Fruit fly (Drosophila melanogaster): Measurements from ENCODE around the gene CG17230.

CG17230 gene

DNA sequence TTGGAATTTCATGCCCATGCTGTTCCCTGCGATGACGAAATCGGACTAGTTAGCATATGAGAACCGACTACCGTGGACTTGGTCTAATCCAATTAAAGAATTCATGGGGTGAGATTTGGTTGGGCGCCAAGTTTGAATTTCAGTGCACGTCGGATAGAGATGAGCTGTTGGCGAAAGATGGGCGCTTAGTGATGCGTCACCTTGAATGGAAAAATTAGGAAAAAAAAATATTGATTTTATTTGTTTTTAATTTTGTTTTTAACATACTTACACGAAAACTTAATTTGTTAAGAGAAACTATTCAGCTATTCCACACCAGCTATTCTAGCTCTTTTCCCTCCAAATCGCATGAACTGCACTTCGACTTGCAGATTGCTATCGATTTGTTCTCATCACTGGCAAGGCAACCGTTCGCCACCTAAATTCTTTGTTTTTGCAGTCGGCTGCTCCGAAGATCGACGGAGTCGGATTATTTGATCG, 15.9 kb upstream of the CG17230 start, which contains the start of the genes ninaG and Sptz:
TSS of gene ninaG (minus strand) at position 51 of the 480 bp plus-strand sequence.
TSS of gene Sptz (plus strand) at position 450 of the 480 bp plus-strand sequence.
- TF ChIP-seq CG11902 (GFP tag; optimal IDR thresholded peaks at IDR 0.05) = peak; percentile 93
- peak; percentile 94 for TF ChIP-seq Gug (GFP tag; IDR thresholded peaks at IDR 0.05)
- TF ChIP-seq achi (GFP tag; optimal IDR thresholded peaks at IDR 0.05) = peak; percentile 90
- TF ChIP-seq CG6163 (GFP tag; IDR thresholded peaks at IDR 0.05) = peak; percentile 93
- TF ChIP-seq OdsH (GFP tag; optimal IDR thresholded peaks at IDR 0.05) = peak; percentile 94
- TF ChIP-seq CG6808 (GFP tag; optimal IDR thresholded peaks at IDR 0.05) = no peak
- peak; percentile 97 for TF ChIP-seq lz (GFP tag; optimal IDR thresholded peaks at IDR 0.05)
- peak; percentile 94 for TF ChIP-seq CG10631 (GFP tag; optimal IDR thresholded peaks at IDR 0.05)
- no peak for TF ChIP-seq CG9139 (GFP tag; optimal IDR thresholded peaks at IDR 0.05)
- TF ChIP-seq CG7368 (GFP tag; optimal IDR thresholded peaks at IDR 0.05) = no peak
- TF ChIP-seq eg (GFP tag; IDR thresholded peaks at IDR 0.05) = peak; percentile 92
- peak; percentile 86 for TF ChIP-seq CG34406 (GFP tag; optimal IDR thresholded peaks at IDR 0.05)
- TF ChIP-seq Sox14 (GFP tag; optimal IDR thresholded peaks at IDR 0.05) = peak; percentile 98
- TF ChIP-seq fd85E (GFP tag; optimal IDR thresholded peaks at IDR 0.05) = no peak
- no peak for TF ChIP-seq dsx (GFP tag; optimal IDR thresholded peaks at IDR 0.05; ENCODE audit: poor library complexity, severe bottlenecking)
- TF ChIP-seq CG31627 (GFP tag; optimal IDR thresholded peaks at IDR 0.05) = peak; percentile 98
- peak; percentile 97 for TF ChIP-seq cyc (GFP tag; optimal IDR thresholded peaks at IDR 0.05)
- no peak for TF ChIP-seq Hr4 (GFP tag; optimal IDR thresholded peaks at IDR 0.05)
- peak; percentile 81 for TF ChIP-seq CG11762 (GFP tag; optimal IDR thresholded peaks at IDR 0.05; ENCODE audit: insufficient read depth)
- TF ChIP-seq topi (GFP tag; optimal IDR thresholded peaks at IDR 0.05) = peak; percentile 93
- peak; percentile 50 for TF ChIP-seq Hr38 (GFP tag; optimal IDR thresholded peaks at IDR 0.05)
- TF ChIP-seq CG16779 (tag; optimal IDR thresholded peaks at IDR 0.05) = peak; percentile 65
- peak; percentile 89 for TF ChIP-seq dac (GFP tag; optimal IDR thresholded peaks at IDR 0.05)
- peak; percentile 85 for TF ChIP-seq CG8632 (GFP tag; optimal IDR thresholded peaks at IDR 0.05)
- TF ChIP-seq CG15336 (GFP tag; IDR thresholded peaks at IDR 0.05) = peak; percentile 84
- peak; percentile 88 for TF ChIP-seq Sox102F (GFP tag; optimal IDR thresholded peaks at IDR 0.05)
- peak; percentile 98 for TF ChIP-seq Eip78C (GFP tag)
- TF ChIP-seq svp (GFP tag) = peak; percentile 98
- peak in 1 of 2 experiments; percentile 78 for TF ChIP-seq salr (GFP tag; optimal IDR thresholded peaks at IDR 0.05)
- peak; percentile 88 for TF ChIP-seq Ets96B (tag; optimal IDR thresholded peaks at IDR 0.05)
- TF ChIP-seq net (GFP tag; optimal IDR thresholded peaks at IDR 0.05) = peak; percentile 88
- TF ChIP-seq esn (GFP tag; optimal IDR thresholded peaks at IDR 0.05) = peak; percentile 95
- peak; percentile 76 for TF ChIP-seq Blimp-1 (GFP tag; optimal IDR thresholded peaks at IDR 0.05)
- peak; percentile 97 for TF ChIP-seq Hr39 (GFP tag; optimal IDR thresholded peaks at IDR 0.05)
- TF ChIP-seq Met (GFP tag; optimal IDR thresholded peaks at IDR 0.05) = no peak
- peak; percentile 93 for TF ChIP-seq CG32006 (GFP tag; optimal IDR thresholded peaks at IDR 0.05)
- TF ChIP-seq pdm3 (GFP tag; optimal IDR thresholded peaks at IDR 0.05) = peak; percentile 94
- TF ChIP-seq Sox15 (GFP tag; optimal IDR thresholded peaks at IDR 0.05) = peak; percentile 94
- peak; percentile 77 for TF ChIP-seq fd59A (GFP tag; optimal IDR thresholded peaks at IDR 0.05)
- TF ChIP-seq CG8319 (GFP tag; optimal IDR thresholded peaks at IDR 0.05) = peak; percentile 89
- peak; percentile 88 for TF ChIP-seq CG8119 (GFP tag; IDR thresholded peaks at IDR 0.05)
- TF ChIP-seq CG1621 (tag; optimal IDR thresholded peaks at IDR 0.05) = peak; percentile 85
- peak; percentile 69 for TF ChIP-seq CG6854 (GFP tag; optimal IDR thresholded peaks at IDR 0.05)
- peak; percentile 93 for TF ChIP-seq Smox (GFP tag; optimal IDR thresholded peaks at IDR 0.05)
- TF ChIP-seq Lpt (GFP tag; optimal IDR thresholded peaks at IDR 0.05) = peak; percentile 87
- peak; percentile 93 for TF ChIP-seq CG3919 (GFP tag; optimal IDR thresholded peaks at IDR 0.05)
- TF ChIP-seq CG6276 (GFP tag; optimal IDR thresholded peaks at IDR 0.05) = no peak
- TF ChIP-seq CG6792 (GFP tag; optimal IDR thresholded peaks at IDR 0.05) = peak; percentile 91
- TF ChIP-seq CG11294 (GFP tag; IDR thresholded peaks at IDR 0.05) = peak; percentile 90
- no peak for TF ChIP-seq spab (GFP tag; optimal IDR thresholded peaks at IDR 0.05)
- no peak for TF ChIP-seq fkh (GFP tag; optimal IDR thresholded peaks at IDR 0.05)
- TF ChIP-seq vri (GFP tag; optimal IDR thresholded peaks at IDR 0.05) = no peak

Measured in whole organism, prepupa.